Fruit fly (Drosophila melanogaster): ENCODE results near the gene CG7714.

Gene CG7714

dm6 chr3R:18739435-18739977, 13.3 kb upstream of the CG7714 start:
- TF ChIP-seq ttk (optimal IDR thresholded peaks at IDR 0.05) = no peak
- TF ChIP-seq Myc (optimal IDR thresholded peaks at IDR 0.05) = no peak
- no peak for TF ChIP-seq insv (optimal IDR thresholded peaks at IDR 0.05)
- TF ChIP-seq psq (optimal IDR thresholded peaks at IDR 0.05) = no peak
- TF ChIP-seq h (optimal IDR thresholded peaks at IDR 0.05) = no peak
- TF ChIP-seq Sin3A (optimal IDR thresholded peaks at IDR 0.05) = no peak

dm6 chr3R:18738705-18739434, 12.6 kb upstream of the CG7714 start:
- no peak for TF ChIP-seq ttk (optimal IDR thresholded peaks at IDR 0.05)
- no peak for TF ChIP-seq psq (optimal IDR thresholded peaks at IDR 0.05)
- TF ChIP-seq Myc (optimal IDR thresholded peaks at IDR 0.05) = no peak

- TF ChIP-seq psq (optimal IDR thresholded peaks at IDR 0.05) (no peak), insv (optimal IDR thresholded peaks at IDR 0.05) (no peak), ttk (optimal IDR thresholded peaks at IDR 0.05) (no peak), Sin3A (optimal IDR thresholded peaks at IDR 0.05) (no peak), Myc (optimal IDR thresholded peaks at IDR 0.05) (no peak), h (optimal IDR thresholded peaks at IDR 0.05) (no peak)
Observed at dm6 chr3R:18738086-18738485, 11.9 kb upstream of the CG7714 start.

- TF ChIP-seq h (optimal IDR thresholded peaks at IDR 0.05) (no peak), Myc (optimal IDR thresholded peaks at IDR 0.05) (no peak), ttk (optimal IDR thresholded peaks at IDR 0.05) (no peak), insv (optimal IDR thresholded peaks at IDR 0.05) (no peak), psq (optimal IDR thresholded peaks at IDR 0.05) (no peak), Sin3A (optimal IDR thresholded peaks at IDR 0.05) (no peak)
Observed at dm6 chr3R:18733580-18733979, 7.3 kb upstream of the CG7714 start.

dm6 chr3R:18732381-18732780, 6.1 kb upstream of the CG7714 start, which contains the start of gene CG14302:
TSS of gene CG14302 (plus strand) at chr3R:18732681.
- no peak for TF ChIP-seq Sin3A (optimal IDR thresholded peaks at IDR 0.05)
- TF ChIP-seq psq (optimal IDR thresholded peaks at IDR 0.05) = no peak
- no peak for TF ChIP-seq h (optimal IDR thresholded peaks at IDR 0.05)
- TF ChIP-seq Myc (optimal IDR thresholded peaks at IDR 0.05) = no peak
- no peak for TF ChIP-seq ttk (optimal IDR thresholded peaks at IDR 0.05)
- TF ChIP-seq insv (optimal IDR thresholded peaks at IDR 0.05) = no peak

- TF ChIP-seq psq (optimal IDR thresholded peaks at IDR 0.05) = no peak
- no peak for TF ChIP-seq ttk (optimal IDR thresholded peaks at IDR 0.05)
- TF ChIP-seq insv (optimal IDR thresholded peaks at IDR 0.05) = no peak
- no peak for TF ChIP-seq h (optimal IDR thresholded peaks at IDR 0.05)
- no peak for TF ChIP-seq Myc (optimal IDR thresholded peaks at IDR 0.05)
- TF ChIP-seq Sin3A (optimal IDR thresholded peaks at IDR 0.05) = no peak
Observed at dm6 chr3R:18731241-18731640, 5.0 kb upstream of the CG7714 start.

dm6 chr3R:18728368-18728767, 2.1 kb upstream of the CG7714 start, which contains the start of gene CG7715:
TSS of gene CG7715 (minus strand) at chr3R:18728468.
- no peak for TF ChIP-seq Sin3A (optimal IDR thresholded peaks at IDR 0.05)
- no peak for TF ChIP-seq Myc (optimal IDR thresholded peaks at IDR 0.05)

dm6 chr3R:18722490-18722889, 3.7 kb downstream of the CG7714 start, which contains the start of gene CG34283:
TSS of gene CG34283 (minus strand) at chr3R:18722590.
- TF ChIP-seq insv (optimal IDR thresholded peaks at IDR 0.05) (no peak), Myc (optimal IDR thresholded peaks at IDR 0.05) (no peak), psq (optimal IDR thresholded peaks at IDR 0.05) (no peak), Sin3A (optimal IDR thresholded peaks at IDR 0.05) (no peak), ttk (optimal IDR thresholded peaks at IDR 0.05) (no peak), h (optimal IDR thresholded peaks at IDR 0.05) (no peak)

dm6 chr3R:18721368-18721767, 4.9 kb downstream of the CG7714 start:
- TF ChIP-seq ttk (optimal IDR thresholded peaks at IDR 0.05) = no peak
- TF ChIP-seq Myc (optimal IDR thresholded peaks at IDR 0.05) = no peak
- TF ChIP-seq psq (optimal IDR thresholded peaks at IDR 0.05) = no peak

- TF ChIP-seq h (optimal IDR thresholded peaks at IDR 0.05) (no peak), psq (optimal IDR thresholded peaks at IDR 0.05) (no peak), ttk (optimal IDR thresholded peaks at IDR 0.05) (no peak), Sin3A (optimal IDR thresholded peaks at IDR 0.05) (no peak), Myc (optimal IDR thresholded peaks at IDR 0.05) (no peak), insv (optimal IDR thresholded peaks at IDR 0.05) (no peak)
Observed at dm6 chr3R:18719767-18720341, 6.4 kb downstream of the CG7714 start.

- TF ChIP-seq Sin3A (optimal IDR thresholded peaks at IDR 0.05) (no peak), Myc (optimal IDR thresholded peaks at IDR 0.05) (no peak), insv (optimal IDR thresholded peaks at IDR 0.05) (no peak), psq (optimal IDR thresholded peaks at IDR 0.05) (no peak), ttk (optimal IDR thresholded peaks at IDR 0.05) (no peak), h (optimal IDR thresholded peaks at IDR 0.05) (no peak)
Observed at dm6 chr3R:18707492-18707891, 18.7 kb downstream of the CG7714 start.

dm6 chr3R:18706289-18706688, 19.9 kb downstream of the CG7714 start:
- no peak for TF ChIP-seq Myc (optimal IDR thresholded peaks at IDR 0.05)
- no peak for TF ChIP-seq psq (optimal IDR thresholded peaks at IDR 0.05)
- TF ChIP-seq ttk (optimal IDR thresholded peaks at IDR 0.05) = no peak
- no peak for TF ChIP-seq Sin3A (optimal IDR thresholded peaks at IDR 0.05)
- no peak for TF ChIP-seq h (optimal IDR thresholded peaks at IDR 0.05)
- TF ChIP-seq insv (optimal IDR thresholded peaks at IDR 0.05) = no peak

dm6 chr3R:18705150-18705549, 21.1 kb downstream of the CG7714 start, which contains the start of the genes ChAT and VAChT:
TSS of gene ChAT (plus strand) at chr3R:18705501.
TSS of gene VAChT (plus strand) at chr3R:18705501.
- TF ChIP-seq insv (optimal IDR thresholded peaks at IDR 0.05) = no peak
- no peak for TF ChIP-seq h (optimal IDR thresholded peaks at IDR 0.05)
- no peak for TF ChIP-seq Sin3A (optimal IDR thresholded peaks at IDR 0.05)
- no peak for TF ChIP-seq Myc (optimal IDR thresholded peaks at IDR 0.05)
- TF ChIP-seq psq (optimal IDR thresholded peaks at IDR 0.05) = no peak
- no peak for TF ChIP-seq ttk (optimal IDR thresholded peaks at IDR 0.05)

All from Kc167 (cell line).